Worm (Caenorhabditis elegans) whole organism, L1 larva: ENCODE measurements around the gene shw-3.

ENCODE experiments used
- C04F5.9 ChIP-seq: sonication (generic microtip); optimal IDR thresholded peaks from 2 replicates; lab custom pipeline; 2016; ENCODE audit warnings: missing genetic modification characterization, missing compliant biosample characterization
- C16A3.4 ChIP-seq: fragments of 150-350 bp; optimal IDR thresholded peaks from 2 replicates; lab custom pipeline; 2014; ENCODE audit warnings: missing biosample characterization, missing genetic modification characterization
- F16B12.6 ChIP-seq: fragments of 150-350 bp; optimal IDR thresholded peaks from 2 replicates; lab custom pipeline; 2014; ENCODE audit warnings: missing biosample characterization, missing genetic modification characterization
- blmp-1 ChIP-seq: fragments of 150-350 bp; optimal IDR thresholded peaks from 2 replicates; lab custom pipeline; 2014; ENCODE audit warnings: missing biosample characterization, missing genetic modification characterization
- ceh-8 ChIP-seq: fragments of 200-800 bp; sonication (Bioruptor generic); optimal IDR thresholded peaks from 2 replicates; lab custom pipeline; 2018; ENCODE audit warnings: mild to moderate bottlenecking, missing genetic modification characterization, moderate library complexity, missing compliant biosample characterization
- ceh-82 ChIP-seq, 3 experiments: fragments of 150-350 bp in 1 of 3; sonication (generic microtip) in 2 of 3; optimal IDR thresholded peaks; 2 replicates each; lab custom pipeline; 2014 to 2017; ENCODE audit warnings: missing biosample characterization in 3 of 3, missing genetic modification characterization in 3 of 3
- ceh-88 ChIP-seq: fragments of 200-800 bp; sonication (Bioruptor generic); IDR thresholded peaks from 2 replicates; pipeline ENCODE4 v1.3.6; 2022; ENCODE audit warnings: missing genetic modification characterization, missing compliant biosample characterization
- dpl-1 ChIP-seq, 3 experiments: fragments of 150-350 bp in 2 of 3; sonication (generic microtip) in 1 of 3; optimal IDR thresholded peaks; 2 replicates each; lab custom pipeline; 2014 to 2017; ENCODE audit warnings: missing biosample characterization in 3 of 3, missing genetic modification characterization in 3 of 3, missing genetic modification reagents in 3 of 3
- dsc-1 ChIP-seq: sonication (generic microtip); optimal IDR thresholded peaks from 2 replicates; lab custom pipeline; 2016; ENCODE audit warnings: mild to moderate bottlenecking, missing genetic modification characterization, missing compliant biosample characterization
- efl-1 ChIP-seq, 4 experiments: fragments of 150-350 bp; optimal IDR thresholded peaks in 3 of 4; peaks in 1 of 4; 1 replicate in 1 of 4; 2 replicates in 3 of 4; lab custom pipeline; 2014; ENCODE audit warnings: missing biosample characterization in 2 of 4, missing genetic modification characterization in 2 of 4, missing genetic modification reagents in 2 of 4
- egl-13 ChIP-seq: sonication (generic microtip); optimal IDR thresholded peaks from 2 replicates; lab custom pipeline; 2016; ENCODE audit warnings: missing genotype, missing genetic modification reagents, missing genetic modification characterization, missing compliant biosample characterization
- elt-2 ChIP-seq: sonication (generic microtip); optimal IDR thresholded peaks from 2 replicates; lab custom pipeline; 2016; ENCODE audit warnings: missing genetic modification characterization, mild to moderate bottlenecking, inconsistent platforms, missing compliant biosample characterization, missing genetic modification reagents
- elt-3 ChIP-seq, 6 experiments: fragments of 150-350 bp in 1 of 6; sonication (generic microtip); optimal IDR thresholded peaks; 2 replicates each; lab custom pipeline; 2017 to 2018; ENCODE audit warnings: missing biosample characterization in 6 of 6, missing genetic modification characterization in 6 of 6, inconsistent platforms in 1 of 6
- fkh-10 ChIP-seq: sonication (generic microtip); optimal IDR thresholded peaks from 2 replicates; lab custom pipeline; 2017; ENCODE audit warnings: missing biosample characterization, missing genetic modification reagents, missing genetic modification characterization
- fkh-8 ChIP-seq: sonication (generic microtip); optimal IDR thresholded peaks from 2 replicates; lab custom pipeline; 2016; ENCODE audit warnings: mild to moderate bottlenecking, missing genetic modification characterization, missing compliant biosample characterization
- hpl-2 ChIP-seq: fragments of 150-350 bp; optimal IDR thresholded peaks from 2 replicates; lab custom pipeline; 2014; ENCODE audit warnings: missing biosample characterization, missing genetic modification reagents, missing genetic modification characterization
- irx-1 ChIP-seq: sonication (generic microtip); optimal IDR thresholded peaks from 2 replicates; lab custom pipeline; 2016; ENCODE audit warnings: missing genetic modification characterization, missing compliant biosample characterization
- isw-1 ChIP-seq: fragments of 200-800 bp; sonication (Bioruptor generic); IDR thresholded peaks from 2 replicates; pipeline ENCODE4 v1.3.6; 2022; ENCODE audit warnings: missing genetic modification characterization, missing compliant biosample characterization
- lin-13 ChIP-seq: fragments of 150-350 bp; optimal IDR thresholded peaks from 2 replicates; lab custom pipeline; 2014; ENCODE audit warnings: missing biosample characterization, missing genetic modification reagents, missing genetic modification characterization
- lin-14 ChIP-seq: fragments of 200-800 bp; sonication (Bioruptor generic); optimal IDR thresholded peaks from 2 replicates; lab custom pipeline; 2018; ENCODE audit warnings: mild to moderate bottlenecking, missing genetic modification characterization, moderate library complexity, missing compliant biosample characterization
- lin-15B ChIP-seq: fragments of 150-350 bp; sonication (generic microtip); optimal IDR thresholded peaks from 3 replicates; lab custom pipeline; 2014; ENCODE audit warnings: missing biosample characterization, missing genetic modification characterization
- lin-35 ChIP-seq, 2 experiments: fragments of 150-350 bp; optimal IDR thresholded peaks; 2 replicates each; lab custom pipeline; 2014; ENCODE audit warnings: missing biosample characterization in 2 of 2, missing genetic modification characterization in 2 of 2, missing genetic modification reagents in 2 of 2
- lin-39 ChIP-seq: fragments of 150-350 bp; optimal IDR thresholded peaks from 2 replicates; lab custom pipeline; 2014; ENCODE audit warnings: missing biosample characterization, missing genetic modification reagents, missing genetic modification characterization
- lsy-2 ChIP-seq, 2 experiments: fragments of 150-350 bp; optimal IDR thresholded peaks; 2 replicates each; lab custom pipeline; 2014; ENCODE audit warnings: missing biosample characterization in 2 of 2, missing genetic modification characterization in 2 of 2
- mab-9 ChIP-seq: fragments of 200-800 bp; sonication (Bioruptor generic); IDR thresholded peaks from 2 replicates; pipeline ENCODE4 v1.3.6; 2022; ENCODE audit warnings: missing genetic modification reagents, missing genetic modification characterization, missing compliant biosample characterization
- mdl-1 ChIP-seq, 2 experiments: fragments of 150-350 bp; optimal IDR thresholded peaks; 2 replicates each; lab custom pipeline; 2014 to 2017; ENCODE audit warnings: missing biosample characterization in 2 of 2, missing genetic modification characterization in 2 of 2, inconsistent platforms in 1 of 2
- mep-1 ChIP-seq: fragments of 150-350 bp; optimal IDR thresholded peaks from 2 replicates; lab custom pipeline; 2014; ENCODE audit warnings: missing biosample characterization, missing genetic modification characterization
- nhr-19 ChIP-seq: fragments of 200-800 bp; sonication (Bioruptor generic); conservative IDR thresholded peaks from 2 replicates; pipeline ENCODE4 v1.3.6; 2022; ENCODE audit warnings: missing genetic modification characterization, missing compliant biosample characterization
- nhr-20 ChIP-seq: sonication (generic microtip); optimal IDR thresholded peaks from 2 replicates; lab custom pipeline; 2016; ENCODE audit warnings: mild to moderate bottlenecking, missing genetic modification characterization, missing compliant biosample characterization
- nhr-237 ChIP-seq: fragments of 150-350 bp; optimal IDR thresholded peaks from 2 replicates; lab custom pipeline; 2014; ENCODE audit warnings: missing biosample characterization, missing genetic modification characterization
- nhr-47 ChIP-seq: sonication (generic microtip); optimal IDR thresholded peaks from 2 replicates; lab custom pipeline; 2016; ENCODE audit warnings: mild to moderate bottlenecking, missing genetic modification characterization, moderate library complexity, missing compliant biosample characterization
- nhr-71 ChIP-seq: sonication (generic microtip); optimal IDR thresholded peaks from 2 replicates; lab custom pipeline; 2016; ENCODE audit warnings: mild to moderate bottlenecking, missing genetic modification characterization, moderate library complexity, missing compliant biosample characterization
- nhr-85 ChIP-seq: sonication (generic microtip); peaks from one replicate; lab custom pipeline; 2016; ENCODE audit warnings: missing genetic modification characterization, inconsistent platforms, missing compliant biosample characterization
- nhr-90 ChIP-seq: sonication (generic microtip); optimal IDR thresholded peaks from 2 replicates; lab custom pipeline; 2016; ENCODE audit warnings: mild to moderate bottlenecking, missing genetic modification characterization, missing compliant biosample characterization; ENCODE audit not compliant: poor library complexity
- pax-3 ChIP-seq: fragments of 200-800 bp; sonication (Bioruptor generic); optimal IDR thresholded peaks from 2 replicates; lab custom pipeline; 2018; ENCODE audit warnings: mild to moderate bottlenecking, missing genetic modification characterization, moderate library complexity, missing compliant biosample characterization
- rnt-1 ChIP-seq: sonication (generic microtip); optimal IDR thresholded peaks from 2 replicates; lab custom pipeline; 2016; ENCODE audit warnings: mild to moderate bottlenecking, missing genetic modification characterization, moderate library complexity, missing compliant biosample characterization
- snu-23 ChIP-seq: sonication (generic microtip); optimal IDR thresholded peaks from 2 replicates; lab custom pipeline; 2016; ENCODE audit warnings: missing genetic modification characterization, missing compliant biosample characterization
- sox-4 ChIP-seq: sonication (generic microtip); optimal IDR thresholded peaks from 2 replicates; lab custom pipeline; 2016; ENCODE audit warnings: missing genetic modification characterization, missing compliant biosample characterization
- swsn-7 ChIP-seq: sonication (generic microtip); optimal IDR thresholded peaks from 2 replicates; lab custom pipeline; 2016; ENCODE audit warnings: missing genetic modification characterization, missing compliant biosample characterization
- tbx-2 ChIP-seq: sonication (generic microtip); optimal IDR thresholded peaks from 2 replicates; lab custom pipeline; 2016; ENCODE audit warnings: missing genetic modification characterization, missing compliant biosample characterization
- unc-130 ChIP-seq: fragments of 150-350 bp; optimal IDR thresholded peaks from 2 replicates; lab custom pipeline; 2017; ENCODE audit warnings: missing biosample characterization, missing genetic modification characterization, inconsistent platforms
- unc-86 ChIP-seq: sonication (generic microtip); optimal IDR thresholded peaks from 2 replicates; lab custom pipeline; 2016; ENCODE audit warnings: missing genetic modification characterization, missing compliant biosample characterization
- vab-15 ChIP-seq: sonication (generic microtip); optimal IDR thresholded peaks from 2 replicates; lab custom pipeline; 2017; ENCODE audit warnings: missing genotype, mild to moderate bottlenecking, missing genetic modification characterization, missing compliant biosample characterization
- xbp-1 ChIP-seq: sonication (generic microtip); optimal IDR thresholded peaks from 2 replicates; lab custom pipeline; 2016; ENCODE audit warnings: missing genetic modification characterization, missing compliant biosample characterization
- zip-4 ChIP-seq: fragments of 200-800 bp; sonication (Bioruptor generic); optimal IDR thresholded peaks from 2 replicates; lab custom pipeline; 2018; ENCODE audit warnings: mild to moderate bottlenecking, missing genetic modification characterization, moderate library complexity, missing compliant biosample characterization
- ztf-4 ChIP-seq: fragments of 150-350 bp; optimal IDR thresholded peaks from 2 replicates; lab custom pipeline; 2014; ENCODE audit warnings: missing biosample characterization, missing genetic modification characterization

Gene shw-3

ce11 chrV:12967925-12968327 lies 19.0 kb downstream of the shw-3 start, which contains the start of gene R186.8:
Gene R186.8 (minus strand): TSS chrV:12967982.
- TF ChIP-seq zip-4: peak; percentile 20
- TF ChIP-seq snu-23: peak; percentile 82
- TF ChIP-seq efl-1 (optimal IDR thresholded peaks at IDR 0.05; lab: Kevin White, UChicago): peak; percentile 53 to 62
- peak; percentile 42 to 95 for TF ChIP-seq efl-1 (GFP tag; optimal IDR thresholded peaks at IDR 0.05 in 1 of 2; lab: Kevin White, UChicago)
- TF ChIP-seq nhr-47 (tag; lab: Kevin White, UChicago): peak; percentile 78
- peak; percentile 85 for TF ChIP-seq nhr-71 (tag; lab: Kevin White, UChicago)
- peak; percentile 24 for TF ChIP-seq fkh-10 (GFP tag; lab: Kevin White, UChicago)
- peak; percentile 67 for TF ChIP-seq swsn-7
- TF ChIP-seq lin-35 (GFP tag; optimal IDR thresholded peaks at IDR 0.05; lab: Kevin White, UChicago): peak; percentile 54 to 55
- peak; percentile 78 for TF ChIP-seq F16B12.6 (tag; lab: Kevin White, UChicago)
- peak; percentile 8 to 69 (median 58) for TF ChIP-seq dpl-1 (GFP tag; optimal IDR thresholded peaks at IDR 0.05; lab: Kevin White, UChicago)
- TF ChIP-seq elt-3 (tag; optimal IDR thresholded peaks at IDR 0.05; lab: Kevin White, UChicago): peak in 1 of 6 experiments; percentile 28
- peak in 1 of 2 experiments; percentile 24 for TF ChIP-seq mdl-1 (tag; optimal IDR thresholded peaks at IDR 0.05; lab: Kevin White, UChicago)
- peak in 1 of 3 experiments; percentile 51 for TF ChIP-seq ceh-82 (tag; optimal IDR thresholded peaks at IDR 0.05; lab: Kevin White, UChicago)
- peak; percentile 71 for TF ChIP-seq isw-1 (GFP tag; lab: Robert Waterston, UW)
- peak; percentile 71 for TF ChIP-seq nhr-90 (tag; lab: Kevin White, UChicago)
- TF ChIP-seq lsy-2 (tag; optimal IDR thresholded peaks at IDR 0.05; lab: Kevin White, UChicago): peak; percentile 72 to 91
- peak; percentile 5 for TF ChIP-seq unc-86 (tag; lab: Kevin White, UChicago)
- TF ChIP-seq unc-130: peak; percentile 17
- peak; percentile 49 for TF ChIP-seq rnt-1
- peak; percentile 7 for TF ChIP-seq blmp-1 (tag; lab: Kevin White, UChicago)
- peak; percentile 78 for TF ChIP-seq ceh-88 (GFP tag; lab: Robert Waterston, UW)
- TF ChIP-seq irx-1 (tag; lab: Kevin White, UChicago): peak; percentile 48
- TF ChIP-seq C16A3.4 (tag; lab: Kevin White, UChicago): peak; percentile 33
- peak; percentile 71 for TF ChIP-seq fkh-8 (tag; lab: Kevin White, UChicago)
- TF ChIP-seq tbx-2: peak; percentile 70
- TF ChIP-seq dsc-1 (tag; lab: Kevin White, UChicago): peak; percentile 37
- TF ChIP-seq vab-15: peak; percentile 75
- peak; percentile 76 for TF ChIP-seq xbp-1
- TF ChIP-seq mep-1: peak; percentile 49
- peak; percentile 78 for TF ChIP-seq nhr-20
- peak; percentile 16 for TF ChIP-seq egl-13 (tag; lab: Kevin White, UChicago)
- TF ChIP-seq elt-2 (tag; lab: Kevin White, UChicago): peak; percentile 10
- peak; percentile 62 for TF ChIP-seq lin-15B (tag; lab: Kevin White, UChicago)
- peak; percentile 80 for TF ChIP-seq lin-14
- TF ChIP-seq ztf-4: peak; percentile 13
- TF ChIP-seq mab-9: 0 out of 2 replicates have a peak, but pooled peaks have one; percentile 9
- TF ChIP-seq nhr-19 (GFP tag; lab: Robert Waterston, UW): peak; percentile 85
- peak; percentile 78 for TF ChIP-seq pax-3 (tag; lab: Kevin White, UChicago)
- peak; percentile 90 for TF ChIP-seq nhr-85 (tag; lab: Kevin White, UChicago)

ce11 chrV:12967110-12967509 lies 19.9 kb downstream of the shw-3 start, which contains the start of gene R186.3:
Gene R186.3 (minus strand): TSS chrV:12967210.
- TF ChIP-seq C04F5.9 (tag; lab: Kevin White, UChicago) (no peak), nhr-90 (tag; lab: Kevin White, UChicago) (no peak), ceh-8 (GFP tag; lab: Kevin White, UChicago) (no peak), nhr-85 (tag; lab: Kevin White, UChicago) (no peak), lin-39 (tag; lab: Kevin White, UChicago) (no peak), efl-1 (optimal IDR thresholded peaks at IDR 0.05; lab: Kevin White, UChicago) (no peak), efl-1 (GFP tag; optimal IDR thresholded peaks at IDR 0.05 in 1 of 2; lab: Kevin White, UChicago) (no peak), fkh-8 (tag; lab: Kevin White, UChicago) (no peak), ceh-88 (GFP tag; lab: Robert Waterston, UW) (no peak), hpl-2 (no peak), lin-14 (no peak), swsn-7 (no peak), lin-13 (GFP tag; lab: Kevin White, UChicago) (no peak), nhr-237 (tag; lab: Kevin White, UChicago) (no peak), ztf-4 (no peak), sox-4 (no peak)
